Worm (Caenorhabditis elegans) whole organism, young adult: ENCODE results near the gene pfd-5.

Source experiments
- B0019.2 ChIP-seq: fragments of 200-800 bp; sonication (Bioruptor generic); conservative IDR thresholded peaks from 2 replicates; pipeline ENCODE4 v1.3.6; 2022; ENCODE audit warnings: missing genetic modification reagents, missing genetic modification characterization, missing compliant biosample characterization
- C17E4.6 ChIP-seq: fragments of 200-800 bp; sonication (Bioruptor generic); IDR thresholded peaks from 2 replicates; pipeline ENCODE4 v1.3.6; 2022; ENCODE audit warnings: missing genetic modification reagents, missing genetic modification characterization, missing compliant biosample characterization
- D2030.7 ChIP-seq: fragments of 200-800 bp; sonication (Bioruptor generic); IDR thresholded peaks from 2 replicates; pipeline ENCODE4 v1.3.6; 2022; ENCODE audit warnings: missing genetic modification reagents, missing genetic modification characterization, missing compliant biosample characterization
- F22D6.2 ChIP-seq: sonication (generic microtip); optimal IDR thresholded peaks from 2 replicates; lab custom pipeline; 2016; ENCODE audit warnings: mild to moderate bottlenecking, missing genetic modification characterization, missing compliant biosample characterization
- F52B5.7 ChIP-seq: sonication (generic microtip); optimal IDR thresholded peaks from 2 replicates; lab custom pipeline; 2016; ENCODE audit warnings: mild to moderate bottlenecking, missing genetic modification characterization, missing compliant biosample characterization
- F55B11.4 ChIP-seq: sonication (generic microtip); optimal IDR thresholded peaks from 2 replicates; lab custom pipeline; 2016; ENCODE audit warnings: missing compliant biosample characterization, missing genetic modification characterization, borderline replicate concordance; ENCODE audit not compliant: insufficient read depth
- F57A8.1 ChIP-seq: fragments of 200-800 bp; sonication (Bioruptor generic); optimal IDR thresholded peaks from 2 replicates; lab custom pipeline; 2018; ENCODE audit warnings: mild to moderate bottlenecking, missing genetic modification characterization, moderate library complexity, missing compliant biosample characterization
- K11D2.4 ChIP-seq: fragments of 200-800 bp; sonication (Bioruptor generic); IDR thresholded peaks from 2 replicates; pipeline ENCODE4 v1.3.6; 2022; ENCODE audit warnings: missing genetic modification reagents, missing genetic modification characterization, missing compliant biosample characterization
- Y53G8AR.9 ChIP-seq: fragments of 200-800 bp; sonication (Bioruptor generic); conservative IDR thresholded peaks from 2 replicates; pipeline ENCODE4 v1.3.6; 2022; ENCODE audit warnings: missing genetic modification reagents, missing genetic modification characterization, missing compliant biosample characterization
- Y56A3A.18 ChIP-seq: fragments of 200-800 bp; sonication (Bioruptor generic); IDR thresholded peaks from 2 replicates; pipeline ENCODE4 v1.3.6; 2022; ENCODE audit warnings: missing genetic modification reagents, missing genetic modification characterization, missing compliant biosample characterization
- Y79H2A.3 ChIP-seq: fragments of 200-800 bp; sonication (Bioruptor generic); conservative IDR thresholded peaks from 2 replicates; pipeline ENCODE4 v1.3.6; 2022; ENCODE audit warnings: missing genetic modification reagents, missing genetic modification characterization, missing compliant biosample characterization
- Y95B8A.8 ChIP-seq: fragments of 200-800 bp; sonication (Bioruptor generic); IDR thresholded peaks from 2 replicates; pipeline ENCODE4 v1.3.6; 2022; ENCODE audit warnings: missing genetic modification reagents, missing genetic modification characterization, missing compliant biosample characterization
- akir-1 ChIP-seq: fragments of 200-800 bp; sonication (Bioruptor generic); optimal IDR thresholded peaks from 2 replicates; lab custom pipeline; 2018; ENCODE audit warnings: mild to moderate bottlenecking, missing genetic modification characterization, moderate library complexity, missing compliant biosample characterization
- attf-3 ChIP-seq: fragments of 200-800 bp; sonication (Bioruptor generic); conservative IDR thresholded peaks from 2 replicates; pipeline ENCODE4 v1.3.6; 2022; ENCODE audit warnings: missing genetic modification reagents, missing genetic modification characterization, missing compliant biosample characterization
- bed-1 ChIP-seq: fragments of 200-800 bp; sonication (Bioruptor generic); IDR thresholded peaks from 2 replicates; pipeline ENCODE4 v1.3.6; 2022; ENCODE audit warnings: missing genetic modification reagents, missing genetic modification characterization, missing compliant biosample characterization
- ceh-40 ChIP-seq: fragments of 200-800 bp; sonication (Bioruptor generic); IDR thresholded peaks from 2 replicates; pipeline ENCODE4 v1.3.6; 2022; ENCODE audit warnings: missing genetic modification characterization, missing compliant biosample characterization
- ceh-91 ChIP-seq: fragments of 200-800 bp; sonication (Bioruptor generic); IDR thresholded peaks from 2 replicates; pipeline ENCODE4 v1.3.6; 2022; ENCODE audit warnings: missing genetic modification reagents, missing genetic modification characterization, missing compliant biosample characterization
- die-1 ChIP-seq: sonication (generic microtip); optimal IDR thresholded peaks from 2 replicates; lab custom pipeline; 2016; ENCODE audit warnings: missing genotype, mild to moderate bottlenecking, missing genetic modification characterization, missing compliant biosample characterization
- dpff-1 ChIP-seq: sonication (generic microtip); optimal IDR thresholded peaks from 2 replicates; lab custom pipeline; 2017; ENCODE audit warnings: mild to moderate bottlenecking, missing genetic modification characterization, missing compliant biosample characterization
- dpl-1 ChIP-seq: fragments of 150-350 bp; optimal IDR thresholded peaks from 2 replicates; lab custom pipeline; 2014; ENCODE audit warnings: missing biosample characterization, missing genetic modification reagents, missing genetic modification characterization
- efl-1 ChIP-seq: fragments of 150-350 bp; optimal IDR thresholded peaks from 2 replicates; lab custom pipeline; 2014; ENCODE audit warnings: missing biosample characterization, missing genetic modification reagents, missing genetic modification characterization
- egl-44 ChIP-seq: fragments of 200-800 bp; sonication (Bioruptor generic); IDR thresholded peaks from 2 replicates; pipeline ENCODE4 v1.3.6; 2022; ENCODE audit warnings: missing genetic modification reagents, missing genetic modification characterization, missing compliant biosample characterization
- egrh-3 ChIP-seq: fragments of 200-800 bp; sonication (Bioruptor generic); IDR thresholded peaks from 2 replicates; pipeline ENCODE4 v1.3.6; 2022; ENCODE audit warnings: missing genetic modification reagents, missing genetic modification characterization, missing compliant biosample characterization
- him-1 ChIP-seq: sonication (generic microtip); optimal IDR thresholded peaks from 2 replicates; lab custom pipeline; 2016; ENCODE audit warnings: missing genotype, missing genetic modification reagents, missing genetic modification characterization, missing compliant biosample characterization
- hlh-12 ChIP-seq: sonication (generic microtip); optimal IDR thresholded peaks from 2 replicates; lab custom pipeline; 2016; ENCODE audit warnings: missing genetic modification characterization, missing compliant biosample characterization
- hlh-26 ChIP-seq: fragments of 200-800 bp; sonication (Bioruptor generic); conservative IDR thresholded peaks from 2 replicates; pipeline ENCODE4 v1.3.6; 2022; ENCODE audit warnings: missing genetic modification reagents, missing genetic modification characterization, missing compliant biosample characterization
- hmg-1.2 ChIP-seq: fragments of 200-800 bp; sonication (Bioruptor generic); IDR thresholded peaks from 2 replicates; pipeline ENCODE4 v1.3.6; 2022; ENCODE audit warnings: missing genetic modification reagents, missing genetic modification characterization, missing compliant biosample characterization
- hrde-1 ChIP-seq: sonication (generic microtip); optimal IDR thresholded peaks from 2 replicates; lab custom pipeline; 2016; ENCODE audit warnings: missing genetic modification characterization, mild to moderate bottlenecking, missing compliant biosample characterization, moderate library complexity, missing genotype, missing genetic modification reagents, borderline replicate concordance
- hsf-1 ChIP-seq: fragments of 200-800 bp; sonication (Bioruptor generic); IDR thresholded peaks from 2 replicates; pipeline ENCODE4 v1.3.6; 2022; ENCODE audit warnings: missing genetic modification reagents, missing genetic modification characterization, missing compliant biosample characterization
- lag-1 ChIP-seq: fragments of 200-800 bp; sonication (Bioruptor generic); IDR thresholded peaks from 2 replicates; pipeline ENCODE4 v1.3.6; 2022; ENCODE audit warnings: missing genetic modification reagents, missing genetic modification characterization, missing compliant biosample characterization
- lin-35 ChIP-seq, 3 experiments: fragments of 150-350 bp in 2 of 3; sonication (generic microtip) in 1 of 3; optimal IDR thresholded peaks; 2 replicates each; lab custom pipeline; 2014 to 2018; ENCODE audit warnings: missing biosample characterization in 3 of 3, missing genetic modification characterization in 3 of 3, missing genetic modification reagents in 3 of 3
- lin-40 ChIP-seq: sonication (generic microtip); optimal IDR thresholded peaks from 2 replicates; lab custom pipeline; 2016; ENCODE audit warnings: missing genetic modification characterization, mild to moderate bottlenecking, missing compliant biosample characterization, missing genotype, missing genetic modification reagents
- mes-4 ChIP-seq: sonication (generic microtip); optimal IDR thresholded peaks from 2 replicates; lab custom pipeline; 2016; ENCODE audit warnings: missing genotype, missing genetic modification characterization, missing compliant biosample characterization
- nfya-1 ChIP-seq: sonication (generic microtip); optimal IDR thresholded peaks from 2 replicates; lab custom pipeline; 2017; ENCODE audit warnings: antibody characterized with exemption, missing compliant biosample characterization, missing genetic modification characterization, borderline replicate concordance; ENCODE audit not compliant: insufficient read depth
- nhr-120 ChIP-seq: fragments of 200-800 bp; sonication (Bioruptor generic); IDR thresholded peaks from 2 replicates; pipeline ENCODE4 v1.3.6; 2022; ENCODE audit warnings: missing genetic modification characterization, missing compliant biosample characterization
- pbrm-1 ChIP-seq: fragments of 200-800 bp; sonication (Bioruptor generic); IDR thresholded peaks from 2 replicates; pipeline ENCODE4 v1.3.6; 2022; ENCODE audit warnings: missing genetic modification reagents, missing genetic modification characterization, missing compliant biosample characterization
- repo-1 ChIP-seq: sonication (generic microtip); optimal IDR thresholded peaks from 2 replicates; lab custom pipeline; 2017; ENCODE audit warnings: mild to moderate bottlenecking, missing genetic modification characterization, missing compliant biosample characterization
- sea-2 ChIP-seq: fragments of 200-800 bp; sonication (Bioruptor generic); IDR thresholded peaks from 2 replicates; pipeline ENCODE4 v1.3.6; 2022; ENCODE audit warnings: missing genetic modification characterization, missing compliant biosample characterization
- snpc-1.3 ChIP-seq: sonication (generic microtip); optimal IDR thresholded peaks from 2 replicates; lab custom pipeline; 2017; ENCODE audit warnings: missing genetic modification characterization, mild to moderate bottlenecking, missing compliant biosample characterization, antibody characterized with exemption, moderate library complexity, missing genotype, missing genetic modification reagents; ENCODE audit not compliant: insufficient read depth
- snpc-3.4 ChIP-seq: sonication (generic microtip); optimal IDR thresholded peaks from 2 replicates; lab custom pipeline; 2017; ENCODE audit warnings: missing genetic modification characterization, mild to moderate bottlenecking, missing compliant biosample characterization, antibody characterized with exemption, moderate library complexity, missing genotype, missing genetic modification reagents
- snpc-4 ChIP-seq, 5 experiments: fragments of 150-350 bp in 1 of 5; sonication (generic microtip) in 4 of 5; optimal IDR thresholded peaks; 2 replicates each; lab custom pipeline; 2014 to 2018; ENCODE audit warnings: missing genetic modification characterization in 5 of 5, missing biosample characterization in 3 of 5, antibody characterized with exemption in 2 of 5, mild to moderate bottlenecking in 2 of 5, missing compliant biosample characterization in 2 of 5, missing genotype in 2 of 5, moderate library complexity in 2 of 5, missing genetic modification reagents in 1 of 5
- tbp1 ChIP-seq: fragments of 200-800 bp; sonication (Bioruptor generic); optimal IDR thresholded peaks from 2 replicates; lab custom pipeline; 2018; ENCODE audit warnings: mild to moderate bottlenecking, missing genetic modification characterization, missing compliant biosample characterization
- tlf-1 ChIP-seq: fragments of 200-800 bp; sonication (Bioruptor generic); optimal IDR thresholded peaks from 2 replicates; lab custom pipeline; 2018; ENCODE audit warnings: mild to moderate bottlenecking, missing genetic modification characterization, missing compliant biosample characterization
- unc-130 ChIP-seq: sonication (generic microtip); optimal IDR thresholded peaks from 2 replicates; lab custom pipeline; 2016; ENCODE audit warnings: missing genetic modification reagents, missing genetic modification characterization, missing compliant biosample characterization
- xnd-1 ChIP-seq: sonication (generic microtip); optimal IDR thresholded peaks from 2 replicates; lab custom pipeline; 2016; ENCODE audit warnings: missing genotype, missing genetic modification reagents, missing genetic modification characterization, missing compliant biosample characterization
- ztf-18 ChIP-seq: sonication (generic microtip); optimal IDR thresholded peaks from 2 replicates; lab custom pipeline; 2016; ENCODE audit warnings: missing genotype, mild to moderate bottlenecking, missing genetic modification characterization, missing compliant biosample characterization
- ztf-3 ChIP-seq: fragments of 200-800 bp; sonication (Bioruptor generic); optimal IDR thresholded peaks from 2 replicates; lab custom pipeline; 2018; ENCODE audit warnings: mild to moderate bottlenecking, missing genetic modification characterization, missing compliant biosample characterization
- ztf-6 ChIP-seq: fragments of 200-800 bp; sonication (Bioruptor generic); IDR thresholded peaks from 2 replicates; pipeline ENCODE4 v1.3.6; 2022; ENCODE audit warnings: missing genetic modification reagents, missing genetic modification characterization, missing compliant biosample characterization

pfd-5 gene

DNA sequence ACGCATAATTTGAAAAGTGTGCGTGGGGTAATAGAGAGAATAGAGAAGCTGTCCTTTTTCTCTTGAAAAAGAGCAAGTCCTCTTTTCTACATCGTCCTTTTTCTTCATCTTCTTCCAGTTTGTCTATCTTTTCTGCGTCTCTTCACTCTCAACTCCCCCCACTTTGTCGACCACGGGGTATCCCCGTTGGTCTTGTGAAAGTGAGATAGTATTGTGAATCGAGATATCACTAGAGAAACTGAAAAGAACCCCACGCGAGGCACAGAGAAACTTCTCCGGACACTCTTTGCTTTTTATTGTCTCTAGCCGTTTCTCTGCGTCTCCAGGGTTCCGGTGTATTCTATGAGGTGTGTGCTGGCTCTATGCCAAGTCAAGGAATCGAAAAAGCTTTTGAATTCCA is 43.1 kb downstream of the pfd-5 start (continued):
- TF ChIP-seq C17E4.6 (GFP tag; lab: Robert Waterston, UW) (0 out of 2 replicates have a peak, but pooled peaks have one; percentile 19), ztf-6 (no peak), repo-1 (peak; percentile 55), mes-4 (tag; lab: Kevin White, UChicago) (no peak), dpl-1 (GFP tag; lab: Kevin White, UChicago) (no peak), pbrm-1 (GFP tag; lab: Robert Waterston, UW) (peak; percentile 82), snpc-1.3 (tag; lab: Kevin White, UChicago) (no peak), bed-1 (GFP tag; lab: Robert Waterston, UW) (no peak), Y56A3A.18 (GFP tag; lab: Robert Waterston, UW) (0 out of 2 replicates have a peak, but pooled peaks have one; percentile 50), xnd-1 (tag; lab: Kevin White, UChicago) (no peak), hlh-12 (tag; lab: Kevin White, UChicago) (no peak), him-1 (tag; lab: Kevin White, UChicago) (no peak), snpc-4 (GFP tag; optimal IDR thresholded peaks at IDR 0.05; lab: Kevin White, UChicago) (peak; percentile 52), snpc-4 (tag; optimal IDR thresholded peaks at IDR 0.05; lab: Kevin White, UChicago) (peak; percentile 28 to 74 (median 59)), F57A8.1 (GFP tag; lab: Kevin White, UChicago) (no peak), hlh-26 (GFP tag; lab: Robert Waterston, UW) (no peak), attf-3 (peak; percentile 49), nhr-120 (GFP tag; lab: Robert Waterston, UW) (no peak), hmg-1.2 (GFP tag; lab: Robert Waterston, UW) (peak; percentile 94), lin-40 (peak; percentile 89), Y53G8AR.9 (GFP tag; lab: Robert Waterston, UW) (peak; percentile 59), akir-1 (GFP tag; lab: Kevin White, UChicago) (no peak), ztf-18 (tag; lab: Kevin White, UChicago) (peak; percentile 18), lin-35 (GFP tag; optimal IDR thresholded peaks at IDR 0.05; lab: Kevin White, UChicago) (peak in 1 of 3 experiments; percentile 75), hrde-1 (no peak), dpff-1 (tag; lab: Kevin White, UChicago) (no peak), unc-130 (no peak), tbp1 (GFP tag; lab: Kevin White, UChicago) (peak; percentile 51), F55B11.4 (tag; lab: Kevin White, UChicago) (no peak), egl-44 (GFP tag; lab: Robert Waterston, UW) (no peak), nfya-1 (tag; lab: Kevin White, UChicago) (no peak), K11D2.4 (GFP tag; lab: Robert Waterston, UW) (peak; percentile 88), F52B5.7 (tag; lab: Kevin White, UChicago) (peak; percentile 58), ceh-40 (GFP tag; lab: Robert Waterston, UW) (no peak), egrh-3 (GFP tag; lab: Robert Waterston, UW) (peak; percentile 60; the same call in 1 of the 2 replicates), F22D6.2 (peak; percentile 3), die-1 (tag; lab: Kevin White, UChicago) (peak; percentile 39), sea-2 (GFP tag; lab: Robert Waterston, UW) (no peak), Y79H2A.3 (0 out of 2 replicates have a peak, but pooled peaks have one; percentile 44), efl-1 (GFP tag; lab: Kevin White, UChicago) (no peak), hsf-1 (GFP tag; lab: Robert Waterston, UW) (peak; percentile 85), snpc-3.4 (tag; lab: Kevin White, UChicago) (no peak), tlf-1 (GFP tag; lab: Kevin White, UChicago) (peak; percentile 60), B0019.2 (no peak), ceh-91 (no peak), Y95B8A.8 (peak; percentile 66; the same call in 1 of the 2 replicates), ztf-3 (GFP tag; lab: Kevin White, UChicago) (peak; percentile 45), lag-1 (no peak), D2030.7 (no peak)
